Worm (Caenorhabditis elegans) whole organism, late embryonic: ENCODE data around the gene nhr-286.

Experiments
- ama-1 ChIP-seq: fragments of 150-350 bp; optimal IDR thresholded peaks from 2 replicates; lab custom pipeline; 2014
- ceh-19 ChIP-seq: fragments of 200-800 bp; sonication (Bioruptor generic); optimal IDR thresholded peaks from 2 replicates; lab custom pipeline; 2018; ENCODE audit warnings: mild to moderate bottlenecking, missing genetic modification characterization, missing compliant biosample characterization
- elt-2 ChIP-seq: sonication (generic microtip); optimal IDR thresholded peaks from 2 replicates; lab custom pipeline; 2016; ENCODE audit warnings: missing genetic modification reagents, missing genetic modification characterization, missing compliant biosample characterization
- nhr-232 ChIP-seq: sonication (generic microtip); optimal IDR thresholded peaks from 2 replicates; lab custom pipeline; 2016; ENCODE audit warnings: missing genetic modification characterization, missing compliant biosample characterization
- tbx-2 ChIP-seq: sonication (generic microtip); optimal IDR thresholded peaks from 2 replicates; lab custom pipeline; 2016; ENCODE audit warnings: missing genetic modification characterization, missing compliant biosample characterization
- tbx-7 ChIP-seq: sonication (generic microtip); optimal IDR thresholded peaks from 2 replicates; lab custom pipeline; 2016; ENCODE audit warnings: missing genotype, missing genetic modification characterization, missing compliant biosample characterization
- unc-86 ChIP-seq: sonication (generic microtip); optimal IDR thresholded peaks from 2 replicates; lab custom pipeline; 2016; ENCODE audit warnings: missing genetic modification characterization, missing compliant biosample characterization
- zip-5 ChIP-seq: sonication (generic microtip); optimal IDR thresholded peaks from 2 replicates; lab custom pipeline; 2016; ENCODE audit warnings: missing genetic modification characterization, missing compliant biosample characterization

DNA sequence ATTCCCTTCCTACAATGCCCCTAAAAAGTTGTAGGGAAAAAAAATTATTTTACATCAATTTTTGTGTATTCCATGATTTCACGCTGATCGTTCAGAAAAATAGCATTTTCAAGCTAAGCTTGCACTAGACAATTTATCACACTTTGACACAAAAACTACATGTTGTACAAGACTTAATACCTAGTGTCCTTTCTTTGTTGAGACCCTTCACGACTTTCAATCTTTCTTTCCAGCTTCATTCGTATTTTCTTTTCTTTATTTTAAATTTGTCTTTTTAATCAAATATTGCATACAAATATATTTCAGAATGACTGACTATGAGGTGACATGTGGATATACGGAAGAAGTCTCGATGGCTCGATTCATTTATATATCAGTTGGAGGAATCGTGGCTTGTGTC, 45.4 kb downstream of the nhr-286 start, which contains the start of gene F20A1.2:
- TF ChIP-seq ceh-19 (GFP tag; lab: Kevin White, UChicago) (no peak), tbx-2 (tag; lab: Kevin White, UChicago) (no peak), nhr-232 (no peak), ama-1 (lab: Kevin White, UChicago) (no peak), zip-5 (tag; lab: Kevin White, UChicago) (no peak), unc-86 (tag; lab: Kevin White, UChicago) (no peak), elt-2 (tag; lab: Kevin White, UChicago) (no peak), tbx-7 (tag; lab: Kevin White, UChicago) (no peak)
